Worm (Caenorhabditis elegans) whole organism, mixed stage, embryonic: ENCODE measurements around the gene str-231.

ENCODE experiments used
- M03D4.4 ChIP-seq: sonication (generic microtip); optimal IDR thresholded peaks from 2 replicates; lab custom pipeline; 2017; ENCODE audit warnings: mild to moderate bottlenecking, missing genetic modification characterization, missing compliant biosample characterization
- bed-3 ChIP-seq: fragments of 200-800 bp; sonication (Bioruptor generic); optimal IDR thresholded peaks from 3 replicates; lab custom pipeline; 2018; ENCODE audit warnings: mild to moderate bottlenecking, missing genetic modification characterization, moderate library complexity, missing compliant biosample characterization
- blmp-1 ChIP-seq: fragments of 150-350 bp; optimal IDR thresholded peaks from 2 replicates; lab custom pipeline; 2014; ENCODE audit warnings: missing biosample characterization, missing genetic modification characterization
- ceh-39 ChIP-seq: fragments of 150-350 bp; optimal IDR thresholded peaks from 2 replicates; lab custom pipeline; 2014; ENCODE audit warnings: missing biosample characterization, missing genetic modification characterization
- ceh-83 ChIP-seq: fragments of 200-800 bp; sonication (Bioruptor generic); optimal IDR thresholded peaks from 2 replicates; lab custom pipeline; 2018; ENCODE audit warnings: mild to moderate bottlenecking, missing genetic modification characterization, missing compliant biosample characterization
- ces-1 ChIP-seq: fragments of 150-350 bp; optimal IDR thresholded peaks from 2 replicates; lab custom pipeline; 2014; ENCODE audit warnings: missing biosample characterization, missing genetic modification reagents, missing genetic modification characterization
- cnd-1 ChIP-seq: fragments of 200-800 bp; sonication (Bioruptor generic); optimal IDR thresholded peaks from 2 replicates; lab custom pipeline; 2018; ENCODE audit warnings: mild to moderate bottlenecking, missing genetic modification characterization, missing compliant biosample characterization
- drap-1 ChIP-seq: fragments of 200-800 bp; sonication (Bioruptor generic); optimal IDR thresholded peaks from 3 replicates; lab custom pipeline; 2018; ENCODE audit warnings: mild to moderate bottlenecking, missing genetic modification characterization, missing compliant biosample characterization
- elt-1 ChIP-seq: sonication (generic microtip); optimal IDR thresholded peaks from 2 replicates; lab custom pipeline; 2017; ENCODE audit warnings: missing genetic modification characterization, mild to moderate bottlenecking, missing compliant biosample characterization, antibody characterized with exemption, moderate library complexity, borderline replicate concordance; ENCODE audit not compliant: insufficient read depth
- elt-3 ChIP-seq: fragments of 150-350 bp; optimal IDR thresholded peaks from 2 replicates; lab custom pipeline; 2014; ENCODE audit warnings: missing biosample characterization, missing genetic modification characterization
- flh-1 ChIP-seq: fragments of 200-800 bp; sonication (Bioruptor generic); optimal IDR thresholded peaks from 2 replicates; lab custom pipeline; 2018; ENCODE audit warnings: mild to moderate bottlenecking, missing genetic modification characterization, moderate library complexity, missing compliant biosample characterization
- ham-2 ChIP-seq: fragments of 200-800 bp; sonication (Bioruptor generic); optimal IDR thresholded peaks from 2 replicates; lab custom pipeline; 2018; ENCODE audit warnings: mild to moderate bottlenecking, missing genetic modification characterization, missing compliant biosample characterization
- hlh-1 ChIP-seq: fragments of 150-350 bp; optimal IDR thresholded peaks from 2 replicates; lab custom pipeline; 2014; ENCODE audit warnings: missing biosample characterization, missing genetic modification reagents, missing genetic modification characterization
- lin-13 ChIP-seq: fragments of 150-350 bp; optimal IDR thresholded peaks from 2 replicates; lab custom pipeline; 2014; ENCODE audit warnings: missing biosample characterization, missing genetic modification characterization
- lin-32 ChIP-seq: fragments of 200-800 bp; sonication (Bioruptor generic); optimal IDR thresholded peaks from 2 replicates; lab custom pipeline; 2018; ENCODE audit warnings: mild to moderate bottlenecking, missing genetic modification characterization, missing compliant biosample characterization
- lsy-2 ChIP-seq: fragments of 150-350 bp; optimal IDR thresholded peaks from 2 replicates; lab custom pipeline; 2014; ENCODE audit warnings: missing biosample characterization, missing genetic modification characterization
- mab-5 ChIP-seq: fragments of 150-350 bp; optimal IDR thresholded peaks from 2 replicates; lab custom pipeline; 2014; ENCODE audit warnings: missing biosample characterization, missing genetic modification characterization
- mep-1 ChIP-seq: fragments of 150-350 bp; optimal IDR thresholded peaks from 2 replicates; lab custom pipeline; 2017; ENCODE audit warnings: missing biosample characterization, missing genetic modification reagents, missing genetic modification characterization, inconsistent platforms
- nhr-12 ChIP-seq: fragments of 150-350 bp; optimal IDR thresholded peaks from 2 replicates; lab custom pipeline; 2014; ENCODE audit warnings: missing biosample characterization, missing genetic modification characterization
- nhr-2 ChIP-seq: fragments of 150-350 bp; optimal IDR thresholded peaks from 2 replicates; lab custom pipeline; 2014; ENCODE audit warnings: missing biosample characterization, missing genetic modification characterization
- nhr-237 ChIP-seq: fragments of 150-350 bp; optimal IDR thresholded peaks from 2 replicates; lab custom pipeline; 2014; ENCODE audit warnings: missing biosample characterization, missing genetic modification characterization
- nhr-28 ChIP-seq: fragments of 150-350 bp; optimal IDR thresholded peaks from 2 replicates; lab custom pipeline; 2014; ENCODE audit warnings: missing biosample characterization, missing genetic modification characterization
- pha-4 ChIP-seq: fragments of 150-350 bp; optimal IDR thresholded peaks from 2 replicates; lab custom pipeline; 2018; ENCODE audit warnings: missing biosample characterization, missing genetic modification reagents, missing genetic modification characterization
- sem-2 ChIP-seq: fragments of 200-800 bp; sonication (Bioruptor generic); optimal IDR thresholded peaks from 2 replicates; lab custom pipeline; 2018; ENCODE audit warnings: mild to moderate bottlenecking, missing genetic modification characterization, missing compliant biosample characterization
- snpc-4 ChIP-seq: fragments of 150-350 bp; optimal IDR thresholded peaks from 2 replicates; lab custom pipeline; 2014; ENCODE audit warnings: missing biosample characterization, missing genetic modification characterization
- sptf-1 ChIP-seq: sonication (generic microtip); optimal IDR thresholded peaks from 2 replicates; lab custom pipeline; 2017; ENCODE audit warnings: mild to moderate bottlenecking, missing genetic modification characterization, moderate library complexity, missing compliant biosample characterization
- tbx-8 ChIP-seq: fragments of 200-800 bp; sonication (Bioruptor generic); optimal IDR thresholded peaks from 2 replicates; lab custom pipeline; 2018; ENCODE audit warnings: mild to moderate bottlenecking, missing genetic modification characterization, moderate library complexity, missing compliant biosample characterization
- unc-120 ChIP-seq: sonication (generic microtip); optimal IDR thresholded peaks from 2 replicates; lab custom pipeline; 2017; ENCODE audit warnings: missing genetic modification characterization, missing compliant biosample characterization; ENCODE audit not compliant: poor library complexity, severe bottlenecking
- unc-39 ChIP-seq: fragments of 150-350 bp; optimal IDR thresholded peaks from 2 replicates; lab custom pipeline; 2014; ENCODE audit warnings: missing biosample characterization, missing genetic modification characterization
- unc-62 ChIP-seq: fragments of 150-350 bp; optimal IDR thresholded peaks from 2 replicates; lab custom pipeline; 2014; ENCODE audit warnings: missing biosample characterization, missing genetic modification reagents, missing genetic modification characterization
- zip-8 ChIP-seq: fragments of 150-350 bp; optimal IDR thresholded peaks from 2 replicates; lab custom pipeline; 2014; ENCODE audit warnings: missing biosample characterization, missing genetic modification characterization
- ztf-11 ChIP-seq: fragments of 150-350 bp; optimal IDR thresholded peaks from 2 replicates; lab custom pipeline; 2014; ENCODE audit warnings: missing biosample characterization, missing genetic modification characterization

Gene str-231

ce11 chrV:15969653-15970052 lies 37.8 kb downstream of the str-231 start, which contains the start of gene F36G9.7:
TSS of gene F36G9.7 (minus strand) at chrV:15969753.
- TF ChIP-seq cnd-1 (tag; lab: Kevin White, UChicago): no peak
- TF ChIP-seq sem-2 (GFP tag; lab: Kevin White, UChicago): no peak
- TF ChIP-seq unc-120 (tag; lab: Kevin White, UChicago): no peak
- TF ChIP-seq unc-39 (tag; lab: Kevin White, UChicago): no peak
- no peak for TF ChIP-seq flh-1 (GFP tag; lab: Kevin White, UChicago)
- TF ChIP-seq ceh-39 (tag; lab: Kevin White, UChicago): no peak
- TF ChIP-seq elt-3 (tag; lab: Kevin White, UChicago): no peak
- TF ChIP-seq lsy-2 (tag; lab: Kevin White, UChicago): no peak

ce11 chrV:15967542-15967941 lies 39.9 kb downstream of the str-231 start, which contains the start of gene sri-1:
TSS of gene sri-1 (minus strand) at chrV:15967642.
- no peak for TF ChIP-seq blmp-1 (tag; lab: Kevin White, UChicago)
- TF ChIP-seq sptf-1 (tag; lab: Kevin White, UChicago): no peak
- no peak for TF ChIP-seq zip-8
- TF ChIP-seq pha-4 (tag; lab: Kevin White, UChicago): no peak
- TF ChIP-seq unc-39 (tag; lab: Kevin White, UChicago): no peak
- no peak for TF ChIP-seq nhr-2 (tag; lab: Kevin White, UChicago)
- TF ChIP-seq ztf-11 (tag; lab: Kevin White, UChicago): no peak
- no peak for TF ChIP-seq nhr-12 (tag; lab: Kevin White, UChicago)
- no peak for TF ChIP-seq tbx-8 (GFP tag; lab: Kevin White, UChicago)
- TF ChIP-seq mab-5 (tag; lab: Kevin White, UChicago): no peak
- TF ChIP-seq lin-32 (GFP tag; lab: Kevin White, UChicago): no peak
- TF ChIP-seq nhr-237 (tag; lab: Kevin White, UChicago): no peak
- TF ChIP-seq lsy-2 (tag; lab: Kevin White, UChicago): no peak
- TF ChIP-seq ceh-39 (tag; lab: Kevin White, UChicago): no peak
- TF ChIP-seq cnd-1 (tag; lab: Kevin White, UChicago): no peak
- no peak for TF ChIP-seq lin-13 (tag; lab: Kevin White, UChicago)
- TF ChIP-seq ham-2 (GFP tag; lab: Kevin White, UChicago): no peak
- no peak for TF ChIP-seq mep-1 (tag; lab: Kevin White, UChicago)
- no peak for TF ChIP-seq snpc-4 (tag; lab: Kevin White, UChicago)
- no peak for TF ChIP-seq M03D4.4 (tag; lab: Kevin White, UChicago)

DNA sequence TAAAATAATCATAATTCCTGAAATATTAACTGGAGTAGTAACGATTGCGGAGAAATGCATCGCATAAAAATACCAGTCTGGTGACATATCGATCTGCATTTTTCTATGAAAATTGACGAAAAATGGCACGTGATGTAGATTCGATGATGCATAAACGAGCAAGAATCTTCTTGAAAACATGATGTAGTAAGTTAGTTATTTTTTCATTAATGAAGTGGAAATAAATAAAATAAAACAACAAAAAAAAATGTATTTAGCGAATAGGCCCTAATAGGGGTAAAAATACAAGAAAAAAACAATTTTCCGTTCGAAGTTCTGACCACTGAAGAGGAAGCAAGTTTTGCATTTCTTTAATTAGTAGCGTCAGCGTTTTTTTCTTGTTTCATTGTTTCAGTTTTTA lies 42.3 kb downstream of the str-231 start, which contains the start of gene sri-2:
Gene sri-2, minus strand, starts transcription at position 101 of the 400 bp plus-strand sequence.
- no peak for TF ChIP-seq ces-1 (GFP tag; lab: Kevin White, UChicago)
- TF ChIP-seq cnd-1 (tag; lab: Kevin White, UChicago): no peak

- no peak for TF ChIP-seq unc-120 (tag; lab: Kevin White, UChicago)
- TF ChIP-seq flh-1 (GFP tag; lab: Kevin White, UChicago): no peak
- TF ChIP-seq ztf-11 (tag; lab: Kevin White, UChicago): no peak
- no peak for TF ChIP-seq nhr-28 (tag; lab: Kevin White, UChicago)
- no peak for TF ChIP-seq pha-4 (tag; lab: Kevin White, UChicago)
- TF ChIP-seq ceh-83 (GFP tag; lab: Kevin White, UChicago): no peak
- TF ChIP-seq nhr-12 (tag; lab: Kevin White, UChicago): no peak
- no peak for TF ChIP-seq hlh-1 (tag; lab: Kevin White, UChicago)
- TF ChIP-seq M03D4.4 (tag; lab: Kevin White, UChicago): no peak
- no peak for TF ChIP-seq unc-62
- TF ChIP-seq sem-2 (GFP tag; lab: Kevin White, UChicago): no peak
- no peak for TF ChIP-seq drap-1 (GFP tag; lab: Kevin White, UChicago)
- no peak for TF ChIP-seq lsy-2 (tag; lab: Kevin White, UChicago)
- TF ChIP-seq bed-3: no peak
- TF ChIP-seq mep-1 (tag; lab: Kevin White, UChicago): no peak
- TF ChIP-seq mab-5 (tag; lab: Kevin White, UChicago): no peak
- TF ChIP-seq nhr-237 (tag; lab: Kevin White, UChicago): no peak
- no peak for TF ChIP-seq elt-1 (tag; lab: Kevin White, UChicago)
These were observed 47.9 kb downstream of the str-231 start for ce11 chrV:15959456-15959855.
